In genomic region chr3L:19649374-19649948, dm6 we compare ENCODE assay signal across 5 fruit fly cellular contexts.
TF ChIP-seq lines count a peak whose summit lies in the region.

Oat (minus strand) TSS chr3L:19649851.

- no peak for TF ChIP-seq CTCF in whole organism, embryonic (GFP tag; optimal IDR thresholded peaks at IDR 0.05; lab: Kevin White, UChicago)

TF ChIP-seq in whole organism, adult, 20 proteins besides CTCF, POLR2A, EP300 and RAD21:
- no peak for TF ChIP-seq toe (GFP tag; optimal IDR thresholded peaks at IDR 0.05; lab: Kevin White, UChicago)
- TF ChIP-seq CG33017 (tag; optimal IDR thresholded peaks at IDR 0.05; lab: Kevin White, UChicago): no peak
- TF ChIP-seq bab1 (GFP tag; optimal IDR thresholded peaks at IDR 0.05; lab: Kevin White, UChicago): peak; percentile 35

TF ChIP-seq in whole organism, embryonic, 481 proteins besides CTCF, POLR2A, EP300 and RAD21 (continues in another document):
- TF ChIP-seq E2f2 (GFP tag; IDR thresholded peaks at IDR 0.05; lab: Robert Waterston, UW) (no peak), gsb-n (tag; optimal IDR thresholded peaks at IDR 0.05; lab: Kevin White, UChicago) (no peak), Scr (GFP tag; IDR thresholded peaks at IDR 0.05; lab: Robert Waterston, UW; ENCODE audit: partially characterized antibody) (no peak), Vsx1 (GFP tag; optimal IDR thresholded peaks at IDR 0.05; lab: Kevin White, UChicago) (no peak), schlank (tag; optimal IDR thresholded peaks at IDR 0.05; lab: Kevin White, UChicago) (no peak), CG8281 (tag; optimal IDR thresholded peaks at IDR 0.05; lab: Kevin White, UChicago) (no peak), Bteb2 (GFP tag; optimal IDR thresholded peaks at IDR 0.05; lab: Kevin White, UChicago) (no peak), CG10979 (tag; optimal IDR thresholded peaks at IDR 0.05; lab: Kevin White, UChicago) (no peak), CG12744 (GFP tag; optimal IDR thresholded peaks at IDR 0.05; lab: Kevin White, UChicago) (no peak), chinmo (GFP tag; IDR thresholded peaks at IDR 0.05; lab: Robert Waterston, UW; ENCODE audit: partially characterized antibody) (0 out of 4 replicates have a peak, but pooled peaks have one; percentile 29), CG7987 (GFP tag; optimal IDR thresholded peaks at IDR 0.05; lab: Kevin White, UChicago) (no peak), ftz-f1 (GFP tag; optimal IDR thresholded peaks at IDR 0.05; lab: Kevin White, UChicago) (peak; percentile 87), CG4854 (GFP tag; optimal IDR thresholded peaks at IDR 0.05; lab: Kevin White, UChicago) (no peak), CG2712 (tag; optimal IDR thresholded peaks at IDR 0.05; lab: Kevin White, UChicago) (no peak), CG31388 (GFP tag; optimal IDR thresholded peaks at IDR 0.05; lab: Kevin White, UChicago) (no peak), Trl (optimal IDR thresholded peaks at IDR 0.05; lab: Kevin White, UChicago) (peak in 1 of 2 experiments; percentile 49), Trl (GFP tag; optimal IDR thresholded peaks at IDR 0.05; lab: Kevin White, UChicago) (no peak), Med (GFP tag; lab: Kevin White, UChicago) (peak; percentile 77), CG7271 (tag; optimal IDR thresholded peaks at IDR 0.05; lab: Kevin White, UChicago) (no peak), CG6765 (GFP tag; optimal IDR thresholded peaks at IDR 0.05; lab: Kevin White, UChicago) (no peak), bigmax (GFP tag; optimal IDR thresholded peaks at IDR 0.05; lab: Kevin White, UChicago) (no peak), Hand (GFP tag; optimal IDR thresholded peaks at IDR 0.05; lab: Kevin White, UChicago) (no peak)

TF ChIP-seq in whole organism, prepupa, 60 proteins besides CTCF, POLR2A, EP300 and RAD21:
- no peak for TF ChIP-seq salr (GFP tag; optimal IDR thresholded peaks at IDR 0.05; lab: Kevin White, UChicago)
- TF ChIP-seq CG3032 (tag; optimal IDR thresholded peaks at IDR 0.05; lab: Kevin White, UChicago): no peak
- peak; percentile 17 for TF ChIP-seq Eip93F (GFP tag; optimal IDR thresholded peaks at IDR 0.05; lab: Kevin White, UChicago)
- no peak for TF ChIP-seq CG7368 (GFP tag; optimal IDR thresholded peaks at IDR 0.05; lab: Kevin White, UChicago)
- TF ChIP-seq achi (GFP tag; optimal IDR thresholded peaks at IDR 0.05; lab: Kevin White, UChicago): no peak
- TF ChIP-seq Ets96B (tag; optimal IDR thresholded peaks at IDR 0.05; lab: Kevin White, UChicago): no peak
- TF ChIP-seq Sox15 (GFP tag; optimal IDR thresholded peaks at IDR 0.05; lab: Kevin White, UChicago): no peak
- peak; percentile 91 for TF ChIP-seq svp (GFP tag; lab: Kevin White, UChicago)
TF ChIP-seq in whole organism, prepupa: peak in this region for 2.

TF ChIP-seq in whole organism, pupa, 21 proteins besides CTCF, POLR2A, EP300 and RAD21:
- TF ChIP-seq fd96Ca (GFP tag; IDR thresholded peaks at IDR 0.05; lab: Robert Waterston, UW): peak; percentile 33; the same call in 1 of the 3 replicates
- TF ChIP-seq CG13204 (GFP tag; optimal IDR thresholded peaks at IDR 0.05; lab: Kevin White, UChicago): no peak
- TF ChIP-seq EcR (GFP tag; optimal IDR thresholded peaks at IDR 0.05; lab: Kevin White, UChicago): peak; percentile 14
- TF ChIP-seq CG4496 (GFP tag; IDR thresholded peaks at IDR 0.05; lab: Robert Waterston, UW): no peak
- TF ChIP-seq Snoo (tag; optimal IDR thresholded peaks at IDR 0.05; lab: Kevin White, UChicago): no peak
- no peak for TF ChIP-seq CG9948 (tag; optimal IDR thresholded peaks at IDR 0.05; lab: Kevin White, UChicago)

TF ChIP-seq in whole organism, wandering third instar larva, 38 proteins besides CTCF, POLR2A, EP300 and RAD21:
- TF ChIP-seq Rel (GFP tag; optimal IDR thresholded peaks at IDR 0.05; lab: Kevin White, UChicago) (no peak), Rel (tag; optimal IDR thresholded peaks at IDR 0.05; lab: Kevin White, UChicago) (peak; percentile 25), brk (GFP tag; optimal IDR thresholded peaks at IDR 0.05; lab: Kevin White, UChicago) (no peak)
TF ChIP-seq in whole organism, wandering third instar larva: peak in this region for 1.
